Worm (Caenorhabditis elegans) whole organism, L3 larva: ENCODE results near the gene nspc-7.

ENCODE experiments used
- ceh-82 ChIP-seq: fragments of 150-350 bp; optimal IDR thresholded peaks from 2 replicates; lab custom pipeline; 2014; ENCODE audit warnings: missing biosample characterization, missing genetic modification characterization
- elt-1 ChIP-seq: fragments of 150-350 bp; optimal IDR thresholded peaks from 2 replicates; lab custom pipeline; 2014; ENCODE audit warnings: missing biosample characterization, missing genetic modification characterization
- pha-4 ChIP-seq: fragments of 150-350 bp; optimal IDR thresholded peaks from 2 replicates; lab custom pipeline; 2014; ENCODE audit warnings: missing biosample characterization, missing genetic modification reagents, missing genetic modification characterization

DNA sequence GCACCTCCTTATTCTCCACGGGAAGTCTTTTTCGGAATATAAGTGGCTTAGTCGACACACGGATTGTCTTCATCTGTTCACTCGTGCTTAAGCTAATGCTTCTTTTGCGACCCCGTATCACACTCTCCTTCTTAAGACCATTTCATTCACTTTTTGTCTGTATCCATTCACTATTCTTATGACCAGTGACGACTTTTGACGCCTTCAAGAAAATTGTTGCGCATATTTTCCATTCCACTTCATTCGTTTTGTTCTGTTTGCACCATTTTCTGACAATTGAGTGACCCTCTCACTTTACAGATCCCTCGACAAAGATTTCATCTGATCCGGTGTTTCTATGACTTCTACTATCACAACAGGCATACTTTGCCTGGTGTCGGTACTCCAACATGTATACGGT, 34.1 kb upstream of the nspc-7 start, which contains the start of gene H03E18.1:
- TF ChIP-seq ceh-82 (tag; lab: Kevin White, UChicago) (no peak), elt-1 (tag; lab: Kevin White, UChicago) (no peak), pha-4 (tag; lab: Kevin White, UChicago) (no peak)
